Worm (Caenorhabditis elegans) whole organism, L4/young adult: ENCODE results near the gene T05B11.4.

Experiments used
- W03F9.2 ChIP-seq: fragments of 150-350 bp; optimal IDR thresholded peaks from 2 replicates; lab custom pipeline; 2014; ENCODE audit warnings: missing biosample characterization, missing genetic modification characterization
- dao-5 ChIP-seq: sonication (generic microtip); optimal IDR thresholded peaks from 2 replicates; lab custom pipeline; 2016; ENCODE audit warnings: missing genotype, missing genetic modification characterization, moderate library complexity, missing compliant biosample characterization
- him-1 ChIP-seq: sonication (generic microtip); optimal IDR thresholded peaks from 2 replicates; lab custom pipeline; 2016; ENCODE audit warnings: missing genotype, missing genetic modification reagents, missing genetic modification characterization, missing compliant biosample characterization

The T05B11.4 gene

DNA sequence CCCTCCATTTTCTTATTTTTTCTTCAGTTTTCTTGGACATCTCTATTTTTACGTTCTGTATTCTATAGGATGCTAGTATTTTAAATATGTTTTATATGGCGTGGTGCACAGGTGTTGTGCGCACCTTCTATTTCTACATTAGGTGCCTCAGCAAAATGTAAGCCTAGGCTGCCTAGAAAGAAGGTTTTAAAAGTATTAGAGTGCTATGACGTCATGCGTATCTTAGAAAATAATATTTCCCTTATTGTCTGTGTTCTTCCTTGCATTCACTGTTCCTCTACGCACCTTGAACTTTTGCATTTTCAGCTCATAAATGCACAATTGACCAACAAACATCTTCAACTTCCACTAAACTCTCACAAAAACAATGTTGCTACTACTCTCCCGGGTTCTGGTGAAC, 16.5 kb upstream of the T05B11.4 start, which contains the start of gene frpr-3:
frpr-3 (plus strand) TSS at position 301 of the 400 bp plus-strand sequence.
- TF ChIP-seq him-1 (no peak), dao-5 (tag; lab: Kevin White, UChicago) (no peak), W03F9.2 (tag; lab: Kevin White, UChicago) (no peak)

DNA sequence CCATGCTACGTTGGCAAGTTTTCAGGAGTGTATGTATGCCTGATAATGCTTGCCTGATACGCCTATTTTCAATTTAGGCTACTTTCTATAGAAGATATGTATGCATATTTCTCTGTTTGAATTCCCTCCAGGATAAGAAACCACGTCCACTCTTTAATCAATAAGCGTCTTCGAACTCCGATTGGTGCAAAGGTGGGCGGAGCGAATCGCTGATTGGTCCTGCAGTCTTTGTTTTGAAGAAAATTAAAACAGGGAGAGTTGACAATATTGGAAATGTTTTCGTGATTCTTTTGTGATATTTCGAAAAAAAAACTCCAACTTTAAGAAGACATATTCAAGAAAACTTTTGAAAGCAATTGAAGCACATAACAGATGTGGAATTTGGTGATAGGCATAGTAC, 7.4 kb upstream of the T05B11.4 start:
- TF ChIP-seq W03F9.2 (tag; lab: Kevin White, UChicago) (no peak), dao-5 (tag; lab: Kevin White, UChicago) (no peak), him-1 (no peak)

DNA sequence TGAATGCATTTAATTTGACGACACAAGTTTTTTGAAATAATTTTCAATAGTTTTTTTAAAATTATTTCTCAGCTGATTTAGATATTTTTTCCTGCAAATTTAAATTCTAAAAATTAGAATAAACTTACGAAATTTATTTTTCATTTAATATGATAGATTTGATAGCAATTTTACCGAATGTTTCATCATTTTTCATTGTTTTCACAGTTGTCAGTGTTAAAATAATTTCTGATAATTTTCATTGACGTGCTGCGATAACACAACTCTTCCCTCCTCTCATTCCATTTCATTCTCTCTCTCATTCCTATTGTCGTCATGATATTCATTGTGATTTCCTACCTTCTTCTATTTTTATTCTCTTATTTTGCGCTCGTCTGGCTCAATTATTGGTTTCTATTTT, 5.7 kb upstream of the T05B11.4 start, which contains the start of gene hint-3:
hint-3 (plus strand) TSS at position 301 of the 400 bp plus-strand sequence.
- no peak for TF ChIP-seq W03F9.2 (tag; lab: Kevin White, UChicago)
- TF ChIP-seq dao-5 (tag; lab: Kevin White, UChicago): no peak
- TF ChIP-seq him-1: no peak

DNA sequence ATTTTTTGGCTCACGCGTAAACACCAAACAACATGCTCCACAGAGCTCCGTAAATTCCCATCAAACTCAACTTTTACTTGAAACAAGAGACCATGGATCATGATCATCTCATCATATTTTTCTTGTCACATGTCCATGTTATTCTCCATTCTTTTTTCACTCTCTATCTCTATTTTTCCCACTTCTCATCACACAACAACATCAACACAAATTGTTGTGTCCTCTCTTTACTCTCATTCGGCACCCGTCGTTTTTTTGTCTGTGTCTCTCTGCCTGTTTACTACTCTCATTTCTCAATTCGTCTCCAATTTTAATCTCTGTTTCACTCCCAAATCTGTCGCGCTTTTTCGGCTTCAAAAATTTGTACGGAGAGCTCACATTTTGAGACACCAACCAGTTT, 4.8 kb upstream of the T05B11.4 start:
- TF ChIP-seq W03F9.2 (tag; lab: Kevin White, UChicago) (no peak), him-1 (no peak), dao-5 (tag; lab: Kevin White, UChicago) (no peak)

DNA sequence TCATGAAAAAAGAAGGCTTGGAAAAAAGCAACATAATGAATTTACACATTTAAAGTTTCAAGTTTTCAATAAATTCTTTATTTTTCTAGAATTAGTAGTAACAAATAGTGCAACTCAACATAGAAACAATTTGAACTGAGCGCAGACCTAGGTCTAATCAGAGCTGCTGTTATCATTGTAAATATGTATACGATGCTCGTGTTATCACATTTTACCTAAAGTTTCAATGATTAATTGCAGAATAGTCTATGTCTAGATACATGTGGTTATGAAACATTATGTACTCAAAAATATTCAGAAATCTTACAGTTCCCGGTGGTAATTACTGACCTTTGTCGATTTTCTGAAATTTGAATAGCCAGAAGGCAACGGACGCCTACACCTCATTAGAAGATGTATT, 1.5 kb upstream of the T05B11.4 start:
- TF ChIP-seq dao-5 (tag; lab: Kevin White, UChicago) (no peak), W03F9.2 (tag; lab: Kevin White, UChicago) (no peak), him-1 (no peak)

DNA sequence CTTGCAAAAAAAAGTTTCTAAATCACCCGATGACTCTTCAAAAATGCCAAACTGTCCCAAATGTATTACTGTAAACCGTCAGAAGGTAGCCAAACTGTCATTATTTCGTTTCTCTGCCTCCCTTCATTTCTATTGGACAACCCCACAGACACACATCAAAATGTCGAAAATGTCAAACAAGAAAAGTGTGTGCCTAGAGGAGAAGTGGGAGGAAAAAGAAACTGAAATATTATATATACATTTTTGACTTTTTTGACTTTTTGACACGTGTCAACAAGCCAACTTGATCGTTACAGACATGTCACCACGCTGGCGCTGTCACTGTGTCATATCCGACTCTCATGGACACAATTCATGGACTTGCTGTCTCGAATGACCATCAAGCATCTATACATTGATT, 4.7 kb downstream of the T05B11.4 start:
- TF ChIP-seq W03F9.2 (tag; lab: Kevin White, UChicago) (no peak), him-1 (no peak), dao-5 (tag; lab: Kevin White, UChicago) (no peak)

DNA sequence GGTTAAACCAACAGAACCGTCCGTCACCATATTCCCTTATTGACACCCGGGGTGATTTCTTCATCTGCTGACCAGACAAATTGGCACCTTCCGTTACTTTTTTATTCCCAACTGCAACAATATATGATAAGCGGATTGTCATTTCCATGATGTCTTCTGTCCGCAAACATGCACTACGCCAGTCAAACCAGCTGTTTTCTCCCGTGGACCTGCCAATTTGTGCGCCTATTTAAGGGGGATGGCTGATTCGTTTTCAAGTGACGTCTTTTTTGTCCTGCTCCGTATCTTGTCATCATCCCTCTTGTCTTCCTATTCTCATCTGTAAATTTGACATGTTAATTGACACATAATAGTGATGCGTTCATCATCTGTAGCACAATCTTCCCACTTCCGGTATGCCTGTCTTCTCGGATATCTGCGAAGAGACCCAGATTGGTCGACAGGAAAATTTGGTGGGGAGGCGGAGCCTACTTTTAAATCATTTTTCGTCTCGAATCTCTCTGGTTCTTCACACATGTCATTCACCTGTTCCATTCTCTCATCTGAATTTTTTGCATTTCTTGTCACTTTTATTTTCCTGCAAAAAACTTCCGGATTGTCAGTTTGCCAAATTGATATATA, 6.4 kb downstream of the T05B11.4 start:
- TF ChIP-seq him-1 (no peak), W03F9.2 (tag; lab: Kevin White, UChicago) (no peak), dao-5 (tag; lab: Kevin White, UChicago) (no peak)

DNA sequence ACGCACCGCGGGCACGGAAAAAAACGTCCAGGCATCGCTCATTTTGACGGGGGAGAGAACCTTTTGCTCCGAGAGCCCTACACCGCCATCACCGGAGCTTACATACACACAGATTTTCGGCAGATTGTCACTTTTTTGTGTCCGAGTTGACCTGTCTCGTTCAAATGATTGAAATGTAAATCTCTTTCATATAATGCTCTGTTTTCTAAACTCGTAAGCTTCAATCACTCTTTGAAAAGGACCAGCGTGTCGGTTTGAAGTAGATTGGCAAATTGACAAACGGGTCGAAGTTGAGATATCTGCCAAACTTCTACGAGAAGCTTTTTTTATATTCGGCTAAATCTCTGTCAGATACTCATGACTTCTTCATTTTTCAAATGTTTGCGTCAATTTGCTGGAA, 7.3 kb downstream of the T05B11.4 start:
- TF ChIP-seq him-1: no peak
- no peak for TF ChIP-seq dao-5 (tag; lab: Kevin White, UChicago)
- TF ChIP-seq W03F9.2 (tag; lab: Kevin White, UChicago): no peak

DNA sequence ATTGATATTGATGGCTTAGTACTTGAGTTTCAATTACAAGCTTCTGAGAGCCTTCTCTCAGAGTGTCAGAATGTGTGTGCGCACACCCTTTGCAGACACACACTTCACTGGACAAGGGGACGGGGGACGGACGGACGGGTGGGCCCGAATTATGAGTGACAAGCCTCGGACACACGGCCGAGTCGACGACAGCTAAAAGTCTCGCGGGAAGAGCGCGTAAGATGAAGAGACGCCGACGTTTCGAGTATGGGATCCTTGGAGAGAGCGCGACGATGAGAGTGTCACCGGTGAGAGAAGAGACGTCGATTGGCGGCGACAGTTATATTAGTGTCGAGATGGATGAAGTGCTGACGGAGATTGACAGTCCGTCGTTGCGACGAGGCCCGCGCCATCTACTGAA, 8.6 kb downstream of the T05B11.4 start:
- TF ChIP-seq dao-5 (tag; lab: Kevin White, UChicago) (no peak), W03F9.2 (tag; lab: Kevin White, UChicago) (no peak), him-1 (no peak)

DNA sequence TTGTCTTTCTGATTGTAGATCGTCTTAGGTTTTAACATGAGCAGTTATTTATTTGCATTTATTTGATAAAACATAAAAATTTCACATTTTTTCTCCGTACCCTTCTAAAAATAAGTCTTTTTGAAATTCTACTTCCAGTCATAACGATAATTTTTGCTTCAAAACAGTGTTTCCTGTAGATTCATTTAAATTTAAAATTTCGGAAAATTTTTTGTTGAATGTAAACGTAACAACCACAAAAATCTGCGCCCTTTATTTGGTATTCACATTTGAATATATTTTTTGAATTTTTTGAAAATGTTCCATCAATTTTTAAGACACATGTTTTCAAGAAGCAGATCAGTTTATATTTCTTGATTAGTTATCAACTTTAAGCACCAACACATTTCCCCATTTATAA, 9.1 kb downstream of the T05B11.4 start:
- no peak for TF ChIP-seq W03F9.2 (tag; lab: Kevin White, UChicago)
- no peak for TF ChIP-seq dao-5 (tag; lab: Kevin White, UChicago)
- TF ChIP-seq him-1: no peak

DNA sequence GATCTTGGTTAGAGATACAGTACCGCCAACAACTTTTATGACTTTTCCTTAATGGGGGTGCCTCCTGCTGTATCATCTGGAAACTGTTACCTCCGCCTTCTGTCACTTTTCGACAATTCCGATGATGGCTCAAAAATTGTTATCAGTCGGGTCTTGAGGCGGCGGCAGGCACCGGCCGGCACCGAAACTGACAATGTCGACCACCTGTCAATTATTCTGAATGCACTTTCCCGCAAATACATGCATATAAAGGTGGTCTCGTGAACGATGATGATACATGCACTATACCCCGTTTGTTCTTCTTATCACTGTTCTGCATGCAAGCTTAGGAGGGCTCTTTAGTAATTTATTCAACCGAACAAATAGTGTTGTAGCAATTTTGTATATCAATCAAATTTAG, 10.4 kb downstream of the T05B11.4 start:
- TF ChIP-seq W03F9.2 (tag; lab: Kevin White, UChicago): no peak
- no peak for TF ChIP-seq him-1

DNA sequence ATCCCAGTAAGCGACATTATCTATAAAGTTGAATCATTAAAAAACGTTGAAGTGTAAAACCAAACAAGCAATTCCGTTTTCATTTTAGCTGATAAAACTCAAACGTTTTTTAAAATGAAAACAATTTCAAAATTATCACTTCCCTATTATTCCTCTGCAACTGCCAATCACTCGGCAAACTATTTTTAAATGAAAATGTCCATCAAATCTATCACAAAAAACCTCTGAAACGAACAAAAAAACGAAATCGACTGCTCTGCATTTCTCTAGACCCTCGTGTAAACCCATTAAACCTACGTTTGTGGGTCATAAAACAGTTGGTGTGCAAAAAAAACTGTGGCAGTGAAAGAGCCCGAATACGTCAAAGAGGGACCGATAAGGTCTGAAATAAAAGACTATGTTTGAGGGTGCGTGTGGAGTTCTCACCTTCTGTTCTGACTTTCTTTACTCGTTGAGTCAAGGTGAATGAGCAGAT, 11.9 kb downstream of the T05B11.4 start, which contains the start of gene fbxl-5:
fbxl-5 (plus strand) TSS at position 425 of the 475 bp plus-strand sequence.
- TF ChIP-seq dao-5 (tag; lab: Kevin White, UChicago) (no peak), W03F9.2 (tag; lab: Kevin White, UChicago) (no peak), him-1 (no peak)

DNA sequence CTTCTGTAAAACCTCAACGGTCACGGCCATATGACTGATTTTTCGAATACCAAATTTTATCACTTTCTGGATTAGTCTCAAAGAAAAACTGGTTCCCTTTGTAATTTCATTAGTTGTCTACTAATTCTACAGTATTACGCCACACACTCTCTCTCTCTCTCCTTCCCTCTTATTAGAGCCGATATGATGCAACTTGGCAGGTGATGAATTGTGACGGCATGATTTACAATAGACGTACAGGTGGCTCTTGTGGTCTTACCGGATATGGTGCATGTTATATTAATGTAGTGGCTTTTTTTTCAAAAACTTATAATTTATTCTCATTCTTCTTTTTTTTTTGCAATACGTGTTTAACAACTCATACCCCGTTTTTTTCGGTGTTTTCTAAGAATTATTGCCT, 12.5 kb downstream of the T05B11.4 start:
- TF ChIP-seq W03F9.2 (tag; lab: Kevin White, UChicago): no peak
- TF ChIP-seq dao-5 (tag; lab: Kevin White, UChicago): no peak
- no peak for TF ChIP-seq him-1

DNA sequence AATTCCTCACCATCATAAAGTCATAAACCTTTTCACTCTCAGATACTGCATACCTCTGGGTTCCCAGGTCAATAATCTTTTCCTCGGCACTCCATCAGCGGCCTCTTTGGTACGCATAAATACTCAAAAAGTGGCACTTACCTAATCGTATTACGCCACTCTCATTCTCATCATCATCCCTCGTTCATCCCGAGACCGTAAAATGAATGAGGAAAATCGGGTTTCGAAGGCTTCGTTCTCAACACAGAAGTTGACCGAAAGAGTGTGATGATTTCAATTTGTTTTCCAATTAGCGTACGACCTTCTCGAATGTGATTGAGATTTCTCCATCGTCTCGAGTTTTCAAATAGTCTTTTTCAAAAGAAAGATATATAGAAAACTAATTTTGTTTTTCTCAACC, 14.5 kb downstream of the T05B11.4 start:
- TF ChIP-seq W03F9.2 (tag; lab: Kevin White, UChicago) (no peak), him-1 (no peak)

DNA sequence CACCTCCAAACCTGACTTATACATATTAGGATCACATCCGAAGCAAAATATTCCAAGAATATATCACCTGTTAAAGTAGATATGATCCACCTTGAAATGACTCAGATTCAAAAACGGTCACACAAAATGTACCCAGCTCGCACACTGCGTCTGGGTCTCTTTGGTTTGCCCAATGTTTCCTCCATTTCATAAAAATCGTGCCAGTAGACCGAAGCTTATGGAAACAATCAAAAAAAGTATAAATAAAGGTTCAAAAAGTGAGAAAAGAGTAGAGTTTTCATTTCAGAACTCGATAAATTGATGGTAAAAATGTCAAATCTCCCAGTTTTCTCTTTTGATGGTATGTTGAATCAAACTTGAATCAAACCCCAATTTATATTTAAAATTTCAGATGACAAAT, 16.7 kb downstream of the T05B11.4 start, which contains the start of gene srr-9:
srr-9 (plus strand) TSS at position 301 of the 400 bp plus-strand sequence.
- TF ChIP-seq W03F9.2 (tag; lab: Kevin White, UChicago): no peak
- no peak for TF ChIP-seq him-1
- TF ChIP-seq dao-5 (tag; lab: Kevin White, UChicago): no peak
